Worm (Caenorhabditis elegans): ENCODE data around the gene bre-5.
A peak's percentile ranks its signal among the peaks of the same experiment; 100 is the strongest.

- TF ChIP-seq zip-2 (tag; optimal IDR thresholded peaks at IDR 0.05): no peak
- TF ChIP-seq ama-1 (optimal IDR thresholded peaks at IDR 0.05): no peak
- TF ChIP-seq Y75B8A.6 (GFP tag; IDR thresholded peaks at IDR 0.05): no peak
- no peak for TF ChIP-seq snpc-4 (tag; optimal IDR thresholded peaks at IDR 0.05)
- TF ChIP-seq aly-2 (tag; optimal IDR thresholded peaks at IDR 0.05): no peak
- TF ChIP-seq egl-43 (GFP tag; IDR thresholded peaks at IDR 0.05): no peak
- TF ChIP-seq set-16 (GFP tag; IDR thresholded peaks at IDR 0.05): no peak
- peak; percentile 91 for TF ChIP-seq pqm-1 (tag; optimal IDR thresholded peaks at IDR 0.05)
- TF ChIP-seq attf-4 (tag; optimal IDR thresholded peaks at IDR 0.05): no peak
- no peak for TF ChIP-seq zag-1 (tag; optimal IDR thresholded peaks at IDR 0.05)
- TF ChIP-seq unc-39 (tag; optimal IDR thresholded peaks at IDR 0.05): no peak
- TF ChIP-seq unc-62 (GFP tag; optimal IDR thresholded peaks at IDR 0.05 in 1 of 2): no peak
- no peak for TF ChIP-seq unc-62 (tag; optimal IDR thresholded peaks at IDR 0.05)
- peak; percentile 64 for TF ChIP-seq nhr-77 (tag; optimal IDR thresholded peaks at IDR 0.05)
- TF ChIP-seq F37D6.2 (tag; optimal IDR thresholded peaks at IDR 0.05): no peak
These were observed 4.4 kb downstream of the bre-5 start, which contains the start of gene T12G3.2 for ce11 chrIV:12046524-12047203.

Measured in whole organism, L4 larva.